Worm (Caenorhabditis elegans) whole organism, L2 larva: ENCODE measurements around the gene rga-8.

ENCODE experiments used
- ZK546.5 ChIP-seq: sonication (generic microtip); optimal IDR thresholded peaks from 2 replicates; lab custom pipeline; 2017; ENCODE audit warnings: missing biosample characterization, missing genetic modification characterization
- ama-1 ChIP-seq: fragments of 150-350 bp; optimal IDR thresholded peaks from 2 replicates; lab custom pipeline; 2018; ENCODE audit warnings: inconsistent platforms
- sma-9 ChIP-seq, 2 experiments: fragments of 150-350 bp in 1 of 2; sonication (generic microtip) in 1 of 2; optimal IDR thresholded peaks; 2 replicates each; lab custom pipeline; 2014 to 2016; ENCODE audit warnings: missing genetic modification characterization in 2 of 2, mild to moderate bottlenecking in 1 of 2, missing biosample characterization in 1 of 2, missing compliant biosample characterization in 1 of 2, missing genetic modification reagents in 1 of 2, moderate library complexity in 1 of 2

DNA sequence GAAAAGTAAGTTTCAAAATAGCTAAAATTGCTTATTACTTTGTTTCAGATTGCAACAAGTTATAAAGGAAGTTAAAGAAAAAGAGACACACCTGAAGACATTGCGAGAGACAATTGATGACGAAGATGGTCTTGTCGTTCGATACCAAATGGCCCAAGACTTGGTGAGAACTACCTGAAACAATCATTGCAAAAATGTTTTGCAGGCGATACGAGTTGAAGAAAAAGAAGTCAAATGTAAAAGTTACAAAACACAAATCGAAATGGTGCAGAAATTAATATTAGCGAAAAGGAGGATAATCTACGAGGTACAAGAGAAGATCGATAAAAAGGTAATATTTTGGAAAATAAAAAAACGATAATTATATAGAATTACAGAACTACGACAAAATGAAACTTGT, at the start of gene rga-8:
- no peak for TF ChIP-seq sma-9 (GFP tag; optimal IDR thresholded peaks at IDR 0.05; lab: Kevin White, UChicago)
- TF ChIP-seq sma-9 (tag; optimal IDR thresholded peaks at IDR 0.05; lab: Kevin White, UChicago) = no peak
- TF ChIP-seq ZK546.5 = no peak
- TF ChIP-seq ama-1 (lab: Kevin White, UChicago) = no peak
